Worm (Caenorhabditis elegans) whole organism, L4 larva: ENCODE measurements around the gene kin-30.

Experiments
- duxl-1 ChIP-seq: sonication (generic microtip); optimal IDR thresholded peaks from 2 replicates; lab custom pipeline; 2016; ENCODE audit warnings: mild to moderate bottlenecking, missing genetic modification characterization, moderate library complexity, missing compliant biosample characterization; ENCODE audit not compliant: poor library complexity
- dve-1 ChIP-seq: sonication (generic microtip); optimal IDR thresholded peaks from 2 replicates; lab custom pipeline; 2017; ENCODE audit warnings: antibody characterized with exemption, mild to moderate bottlenecking, missing genetic modification characterization, missing compliant biosample characterization; ENCODE audit not compliant: insufficient read depth
- hif-1 ChIP-seq, 2 experiments: sonication (generic microtip); optimal IDR thresholded peaks; 2 replicates each; lab custom pipeline; 2016 to 2017; ENCODE audit warnings: missing compliant biosample characterization in 2 of 2, missing genetic modification characterization in 2 of 2, missing genetic modification reagents in 2 of 2, missing genotype in 2 of 2, mild to moderate bottlenecking in 1 of 2
- lin-29 ChIP-seq: fragments of 200-800 bp; sonication (Bioruptor generic); IDR thresholded peaks from 2 replicates; pipeline ENCODE4 v1.3.6; 2022; ENCODE audit warnings: missing genetic modification reagents, missing genetic modification characterization, missing compliant biosample characterization
- mdt-29 ChIP-seq: fragments of 200-800 bp; sonication (Bioruptor generic); IDR thresholded peaks from 2 replicates; pipeline ENCODE4 v1.3.6; 2022; ENCODE audit warnings: missing genetic modification reagents, missing genetic modification characterization, missing compliant biosample characterization
- nhr-11 ChIP-seq: fragments of 150-350 bp; optimal IDR thresholded peaks from 2 replicates; lab custom pipeline; 2014; ENCODE audit warnings: missing biosample characterization, missing genetic modification characterization
- nhr-237 ChIP-seq: sonication (generic microtip); optimal IDR thresholded peaks from 2 replicates; lab custom pipeline; 2017; ENCODE audit warnings: missing biosample characterization, missing genetic modification characterization
- nhr-6 ChIP-seq: fragments of 150-350 bp; optimal IDR thresholded peaks from 2 replicates; lab custom pipeline; 2014; ENCODE audit warnings: missing biosample characterization, missing genetic modification characterization
- skn-1 ChIP-seq: fragments of 150-350 bp; optimal IDR thresholded peaks from 2 replicates; lab custom pipeline; 2014; ENCODE audit warnings: missing biosample characterization, missing genetic modification characterization
- snpc-1.2 ChIP-seq: fragments of 200-800 bp; sonication (Bioruptor generic); IDR thresholded peaks from 2 replicates; pipeline ENCODE4 v1.3.6; 2022; ENCODE audit warnings: missing genetic modification reagents, missing genetic modification characterization, missing compliant biosample characterization

DNA sequence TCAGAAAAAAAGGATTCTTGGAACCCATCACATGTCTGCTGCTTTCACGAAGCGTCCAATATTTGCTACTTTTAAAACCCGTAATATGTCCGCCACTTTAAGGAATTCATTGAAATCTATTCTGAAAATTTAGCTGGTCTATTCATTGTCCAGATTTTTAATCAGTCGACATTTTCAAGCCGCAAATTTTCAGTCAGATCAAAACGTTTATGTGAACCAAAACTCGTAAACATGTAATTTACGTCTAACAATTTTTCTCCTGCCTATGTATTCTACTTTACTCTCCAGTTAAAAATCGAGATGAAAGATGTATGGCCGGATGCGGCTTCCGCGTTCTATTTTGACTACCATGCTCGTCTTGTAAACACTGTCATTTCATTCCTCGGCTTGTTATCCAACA lies 46.6 kb upstream of the kin-30 start, which contains the start of gene srw-1:
- TF ChIP-seq snpc-1.2 (no peak), mdt-29 (GFP tag; lab: Robert Waterston, UW) (no peak), nhr-6 (tag; lab: Kevin White, UChicago) (no peak), hif-1 (tag; optimal IDR thresholded peaks at IDR 0.05; lab: Kevin White, UChicago) (no peak), dve-1 (no peak), nhr-237 (no peak), duxl-1 (tag; lab: Kevin White, UChicago) (no peak), lin-29 (GFP tag; lab: Robert Waterston, UW) (no peak), skn-1 (no peak), nhr-11 (no peak)
